Fruit fly (Drosophila melanogaster) whole organism, embryonic: ENCODE results near the gene Sas-6.

Experiments used
- Abd-B ChIP-seq: fragments of 200-800 bp; sonication (Bioruptor generic); optimal IDR thresholded peaks from 2 replicates; lab custom pipeline; 2018; ENCODE audit warnings: missing biosample characterization, mild to moderate bottlenecking, missing genetic modification characterization, moderate library complexity
- Atf6 ChIP-seq: fragments of 200-800 bp; sonication (Bioruptor generic); IDR thresholded peaks from 2 replicates; pipeline ENCODE4 v1.3.6; 2022; ENCODE audit warnings: missing biosample characterization, missing genetic modification characterization
- Bdp1 ChIP-seq: fragments of 200-800 bp; sonication (Bioruptor generic); optimal IDR thresholded peaks from 3 replicates; lab custom pipeline; 2016; ENCODE audit warnings: missing biosample characterization, missing genetic modification characterization
- Bgb ChIP-seq: fragments of 200-800 bp; sonication (Bioruptor generic); IDR thresholded peaks from 2 replicates; pipeline ENCODE4 v1.3.6; 2022; ENCODE audit warnings: missing biosample characterization, missing genetic modification characterization; ENCODE audit not compliant: partially characterized antibody
- C15 ChIP-seq: fragments of 200-800 bp; sonication (Bioruptor generic); IDR thresholded peaks from 3 replicates; pipeline ENCODE4 v1.3.6; 2022; ENCODE audit warnings: missing biosample characterization, missing genetic modification characterization
- CG11695 ChIP-seq: fragments of 200-800 bp; sonication (Bioruptor generic); IDR thresholded peaks from 3 replicates; pipeline ENCODE4 v1.3.6; 2022; ENCODE audit warnings: missing biosample characterization, missing genetic modification characterization
- CG1529 ChIP-seq: fragments of 200-800 bp; sonication (Bioruptor generic); optimal IDR thresholded peaks from 3 replicates; lab custom pipeline; 2018; ENCODE audit warnings: missing biosample characterization, missing genetic modification characterization
- CG1647 ChIP-seq: fragments of 200-800 bp; sonication (Bioruptor generic); optimal IDR thresholded peaks from 3 replicates; lab custom pipeline; 2016; ENCODE audit warnings: missing biosample characterization, missing genetic modification characterization
- CG2116 ChIP-seq: fragments of 200-800 bp; sonication (Bioruptor generic); optimal IDR thresholded peaks from 3 replicates; lab custom pipeline; 2018; ENCODE audit warnings: missing biosample characterization, mild to moderate bottlenecking, missing genetic modification characterization
- CG32767 ChIP-seq: fragments of 200-800 bp; sonication (Bioruptor generic); IDR thresholded peaks from 2 replicates; pipeline ENCODE4 v1.3.6; 2022; ENCODE audit warnings: missing biosample characterization, missing genetic modification characterization
- CG3847 ChIP-seq: fragments of 200-800 bp; sonication (Bioruptor generic); IDR thresholded peaks from 2 replicates; pipeline ENCODE4 v1.3.6; 2022; ENCODE audit warnings: missing biosample characterization, missing genetic modification characterization
- CG3995 ChIP-seq: fragments of 200-800 bp; sonication (Bioruptor generic); optimal IDR thresholded peaks from 3 replicates; lab custom pipeline; 2016; ENCODE audit warnings: missing biosample characterization, missing genetic modification characterization
- CG4328 ChIP-seq: fragments of 200-800 bp; sonication (Bioruptor generic); optimal IDR thresholded peaks from 3 replicates; lab custom pipeline; 2017; ENCODE audit warnings: missing biosample characterization, missing genetic modification reagents, missing genetic modification characterization
- CG4707 ChIP-seq: fragments of 200-800 bp; sonication (Bioruptor generic); optimal IDR thresholded peaks from 2 replicates; lab custom pipeline; 2018; ENCODE audit warnings: missing biosample characterization, mild to moderate bottlenecking, missing genetic modification characterization, moderate library complexity
- CG6175 ChIP-seq: fragments of 200-800 bp; sonication (Bioruptor generic); IDR thresholded peaks from 3 replicates; pipeline ENCODE4 v1.3.6; 2022; ENCODE audit warnings: missing biosample characterization, missing genetic modification characterization
- CG7963 ChIP-seq: fragments of 200-800 bp; sonication (Bioruptor generic); IDR thresholded peaks from 3 replicates; pipeline ENCODE4 v1.3.6; 2022; ENCODE audit warnings: missing biosample characterization, missing genetic modification characterization; ENCODE audit not compliant: partially characterized antibody
- CG9609 ChIP-seq: fragments of 200-800 bp; sonication (Bioruptor generic); optimal IDR thresholded peaks from 3 replicates; lab custom pipeline; 2016; ENCODE audit warnings: missing biosample characterization, missing genetic modification characterization
- Dbx ChIP-seq: fragments of 200-800 bp; sonication (Bioruptor generic); IDR thresholded peaks from 3 replicates; pipeline ENCODE4 v1.3.6; 2022; ENCODE audit warnings: missing biosample characterization, missing genetic modification characterization
- Gsc ChIP-seq: fragments of 200-800 bp; sonication (Bioruptor generic); IDR thresholded peaks from 2 replicates; pipeline ENCODE4 v1.3.6; 2022; ENCODE audit warnings: missing biosample characterization, missing genetic modification characterization
- H2.0 ChIP-seq: fragments of 200-800 bp; sonication (Bioruptor generic); IDR thresholded peaks from 2 replicates; pipeline ENCODE4 v1.3.6; 2022; ENCODE audit warnings: missing biosample characterization, missing genetic modification characterization
- Hsf ChIP-seq: fragments of 200-800 bp; sonication (Bioruptor generic); optimal IDR thresholded peaks from 3 replicates; lab custom pipeline; 2016; ENCODE audit warnings: missing biosample characterization, missing genetic modification characterization
- MBD-R2 ChIP-seq: fragments of 200-800 bp; sonication (Bioruptor generic); IDR thresholded peaks from 2 replicates; pipeline ENCODE4 v1.3.6; 2022; ENCODE audit warnings: missing biosample characterization, missing genetic modification characterization
- Max ChIP-seq: fragments of 200-800 bp; sonication (Bioruptor generic); optimal IDR thresholded peaks from 2 replicates; lab custom pipeline; 2016; ENCODE audit warnings: missing biosample characterization, mild to moderate bottlenecking, missing genetic modification characterization
- Mes4 ChIP-seq: fragments of 200-800 bp; sonication (Bioruptor generic); optimal IDR thresholded peaks from 2 replicates; lab custom pipeline; 2016; ENCODE audit warnings: missing biosample characterization, missing genetic modification characterization
- Mrtf ChIP-seq: fragments of 200-800 bp; sonication (Bioruptor generic); IDR thresholded peaks from 3 replicates; pipeline ENCODE4 v1.3.6; 2022; ENCODE audit warnings: missing biosample characterization, missing genetic modification characterization
- Nf-YA ChIP-seq: fragments of 200-800 bp; sonication (Bioruptor generic); IDR thresholded peaks from 2 replicates; pipeline ENCODE4 v1.3.6; 2022; ENCODE audit warnings: missing biosample characterization, missing genetic modification characterization
- Nf-YB ChIP-seq: fragments of 200-800 bp; sonication (Bioruptor generic); optimal IDR thresholded peaks from 3 replicates; lab custom pipeline; 2019; ENCODE audit warnings: missing biosample characterization, mild to moderate bottlenecking, missing genetic modification characterization, moderate library complexity
- Optix ChIP-seq: fragments of 200-800 bp; sonication (Bioruptor generic); IDR thresholded peaks from 3 replicates; pipeline ENCODE4 v1.3.6; 2022; ENCODE audit warnings: missing biosample characterization, missing genetic modification characterization
- PHDP ChIP-seq: fragments of 200-800 bp; sonication (Bioruptor generic); optimal IDR thresholded peaks from 3 replicates; lab custom pipeline; 2018; ENCODE audit warnings: missing biosample characterization, mild to moderate bottlenecking, missing genetic modification characterization, moderate library complexity
- Usf ChIP-seq: fragments of 200-800 bp; sonication (Bioruptor generic); optimal IDR thresholded peaks from 2 replicates; lab custom pipeline; 2017; ENCODE audit warnings: missing genotype, missing biosample characterization, missing genetic modification characterization
- ab ChIP-seq: fragments of 200-800 bp; sonication (Bioruptor generic); optimal IDR thresholded peaks from 2 replicates; lab custom pipeline; 2016; ENCODE audit warnings: missing biosample characterization, missing genetic modification characterization
- az2 ChIP-seq: fragments of 200-800 bp; sonication (Bioruptor generic); optimal IDR thresholded peaks from 3 replicates; lab custom pipeline; 2016; ENCODE audit warnings: missing biosample characterization, missing genetic modification characterization
- bsh ChIP-seq, 2 experiments: fragments of 200-800 bp; sonication (Bioruptor generic); optimal IDR thresholded peaks; 2 replicates each; lab custom pipeline; 2017 to 2018; ENCODE audit warnings: mild to moderate bottlenecking in 2 of 2, missing biosample characterization in 2 of 2, missing genetic modification characterization in 2 of 2, moderate library complexity in 1 of 2
- cato ChIP-seq: fragments of 200-800 bp; sonication (Bioruptor generic); optimal IDR thresholded peaks from 2 replicates; lab custom pipeline; 2016; ENCODE audit warnings: missing biosample characterization, missing genetic modification characterization, borderline replicate concordance
- chm ChIP-seq: fragments of 200-800 bp; sonication (Bioruptor generic); IDR thresholded peaks from 2 replicates; pipeline ENCODE4 v1.3.6; 2022; ENCODE audit warnings: missing biosample characterization, missing genetic modification characterization
- chn ChIP-seq: fragments of 200-800 bp; sonication (Bioruptor generic); optimal IDR thresholded peaks from 2 replicates; lab custom pipeline; 2016; ENCODE audit warnings: missing biosample characterization, missing genetic modification characterization
- da ChIP-seq: fragments of 200-800 bp; sonication (Bioruptor generic); optimal IDR thresholded peaks from 2 replicates; lab custom pipeline; 2016; ENCODE audit warnings: missing biosample characterization, missing genetic modification characterization
- dimm ChIP-seq: fragments of 200-800 bp; sonication (Bioruptor generic); IDR thresholded peaks from 2 replicates; pipeline ENCODE4 v1.3.6; 2022; ENCODE audit warnings: missing biosample characterization, missing genetic modification characterization
- fu2 ChIP-seq: fragments of 200-800 bp; sonication (Bioruptor generic); optimal IDR thresholded peaks from 2 replicates; lab custom pipeline; 2016; ENCODE audit warnings: missing biosample characterization, missing genetic modification characterization
- gcm ChIP-seq: fragments of 200-800 bp; sonication (Bioruptor generic); optimal IDR thresholded peaks from 2 replicates; lab custom pipeline; 2019; ENCODE audit warnings: missing biosample characterization, mild to moderate bottlenecking, missing genetic modification characterization, moderate library complexity
- gsb-n ChIP-seq: fragments of 200-800 bp; sonication (Bioruptor generic); optimal IDR thresholded peaks from 3 replicates; lab custom pipeline; 2018; ENCODE audit warnings: missing biosample characterization, mild to moderate bottlenecking, missing genetic modification characterization
- her ChIP-seq: fragments of 200-800 bp; sonication (Bioruptor generic); optimal IDR thresholded peaks from 2 replicates; lab custom pipeline; 2016; ENCODE audit warnings: missing biosample characterization, missing genetic modification characterization
- lbe ChIP-seq: fragments of 200-800 bp; sonication (Bioruptor generic); optimal IDR thresholded peaks from 2 replicates; lab custom pipeline; 2016; ENCODE audit warnings: missing biosample characterization, mild to moderate bottlenecking, missing genetic modification characterization
- oc ChIP-seq: fragments of 200-800 bp; sonication (Bioruptor generic); optimal IDR thresholded peaks from 2 replicates; lab custom pipeline; 2018; ENCODE audit warnings: missing biosample characterization, mild to moderate bottlenecking, missing genetic modification characterization, moderate library complexity
- pros ChIP-seq: fragments of 200-800 bp; sonication (Bioruptor generic); optimal IDR thresholded peaks from 3 replicates; lab custom pipeline; 2019; ENCODE audit warnings: missing biosample characterization, mild to moderate bottlenecking, missing genetic modification characterization, moderate library complexity
- pzg ChIP-seq: fragments of 200-800 bp; sonication (Bioruptor generic); optimal IDR thresholded peaks from 3 replicates; lab custom pipeline; 2018; ENCODE audit warnings: missing biosample characterization, mild to moderate bottlenecking, missing genetic modification characterization, moderate library complexity
- scrt ChIP-seq: fragments of 200-800 bp; sonication (Bioruptor generic); optimal IDR thresholded peaks from 2 replicates; lab custom pipeline; 2018; ENCODE audit warnings: missing biosample characterization, mild to moderate bottlenecking, missing genetic modification characterization, moderate library complexity
- tx ChIP-seq: fragments of 200-800 bp; sonication (Bioruptor generic); optimal IDR thresholded peaks from 2 replicates; lab custom pipeline; 2016; ENCODE audit warnings: missing biosample characterization, missing genetic modification characterization
- wor ChIP-seq: fragments of 200-800 bp; sonication (Bioruptor generic); IDR thresholded peaks from 2 replicates; pipeline ENCODE4 v1.3.6; 2022; ENCODE audit warnings: missing biosample characterization, missing genetic modification characterization
- zen ChIP-seq: fragments of 200-800 bp; sonication (Bioruptor generic); optimal IDR thresholded peaks from 3 replicates; lab custom pipeline; 2018; ENCODE audit warnings: missing biosample characterization, mild to moderate bottlenecking, missing genetic modification characterization, moderate library complexity

Sas-6 gene

DNA sequence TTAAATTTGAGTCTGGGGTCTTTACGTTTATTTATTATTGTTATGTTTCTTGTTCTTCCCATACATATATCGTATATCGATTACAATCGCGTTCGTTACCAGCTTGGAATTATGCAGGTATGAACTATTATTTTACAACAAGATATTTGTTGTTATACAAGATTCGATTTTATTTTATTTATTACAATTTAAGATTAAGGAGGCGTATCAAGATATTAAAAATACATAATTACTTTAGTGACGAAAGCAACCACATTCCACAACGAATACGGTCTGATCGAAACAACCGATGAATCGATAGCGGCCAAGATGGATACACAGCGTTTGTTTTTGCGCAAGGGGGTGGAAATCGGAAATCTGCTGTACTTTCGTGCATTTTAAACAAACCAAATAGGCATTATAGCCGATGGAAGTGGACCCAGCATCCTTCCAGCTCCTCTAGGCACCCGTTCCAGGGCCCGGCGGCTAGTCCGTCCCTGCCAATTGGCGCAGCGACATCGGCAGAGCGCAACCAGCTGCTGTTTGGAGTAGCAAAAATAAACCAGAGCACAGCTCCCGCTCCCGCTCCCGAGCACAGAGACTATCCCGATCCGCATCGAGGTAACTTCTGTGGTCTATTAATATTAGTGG is 2.6 kb downstream of the Sas-6 start, which contains the start of the genes CG15525 and CG11504 (continued):
- TF ChIP-seq gcm: peak; percentile 26
- TF ChIP-seq Abd-B (GFP tag; lab: Kevin White, UChicago): peak; percentile 86
- TF ChIP-seq pzg (GFP tag; lab: Kevin White, UChicago): peak; percentile 63
- peak; percentile 36 for TF ChIP-seq CG9609 (GFP tag; lab: Kevin White, UChicago)
- no peak for TF ChIP-seq scrt (GFP tag; lab: Kevin White, UChicago)
- TF ChIP-seq her (GFP tag; lab: Kevin White, UChicago): no peak
- TF ChIP-seq Hsf (GFP tag; lab: Kevin White, UChicago): peak; percentile 61
- no peak for TF ChIP-seq Usf
- TF ChIP-seq Bdp1: no peak
- TF ChIP-seq C15: no peak
- no peak for TF ChIP-seq Mes4
- TF ChIP-seq ab (GFP tag; lab: Kevin White, UChicago): no peak
- TF ChIP-seq CG32767 (GFP tag; lab: Robert Waterston, UW): peak; percentile 92
- peak; percentile 49 for TF ChIP-seq Max (GFP tag; lab: Kevin White, UChicago)
- TF ChIP-seq CG6175 (GFP tag; lab: Robert Waterston, UW): peak; percentile 32; the same call in 1 of the 3 replicates
- TF ChIP-seq Bgb (GFP tag; lab: Robert Waterston, UW): peak; percentile 91
- TF ChIP-seq CG1529 (GFP tag; lab: Kevin White, UChicago): no peak
- no peak for TF ChIP-seq lbe (GFP tag; lab: Kevin White, UChicago)
- no peak for TF ChIP-seq da (GFP tag; lab: Kevin White, UChicago)
- TF ChIP-seq tx: peak; percentile 56
- TF ChIP-seq CG2116 (GFP tag; lab: Kevin White, UChicago): peak; percentile 88
- peak; percentile 47 for TF ChIP-seq chn (GFP tag; lab: Kevin White, UChicago)
- no peak for TF ChIP-seq CG1647 (GFP tag; lab: Kevin White, UChicago)
- 0 out of 2 replicates have a peak, but pooled peaks have one; percentile 34 for TF ChIP-seq chm
- peak; percentile 43 for TF ChIP-seq CG3847 (GFP tag; lab: Robert Waterston, UW)
- no peak for TF ChIP-seq CG4707
- TF ChIP-seq MBD-R2 (GFP tag; lab: Robert Waterston, UW): peak; percentile 95
- TF ChIP-seq H2.0 (GFP tag; lab: Robert Waterston, UW): peak; percentile 21; the same call in 1 of the 2 replicates
- peak in 1 of 2 experiments; percentile 44 for TF ChIP-seq bsh (GFP tag; optimal IDR thresholded peaks at IDR 0.05; lab: Kevin White, UChicago)
- TF ChIP-seq PHDP (tag; lab: Kevin White, UChicago): no peak
- no peak for TF ChIP-seq oc (tag; lab: Kevin White, UChicago)
- TF ChIP-seq Optix (GFP tag; lab: Robert Waterston, UW): 0 out of 3 replicates have a peak, but pooled peaks have one; percentile 47
- no peak for TF ChIP-seq pros (GFP tag; lab: Kevin White, UChicago)
- peak; percentile 32 for TF ChIP-seq zen (tag; lab: Kevin White, UChicago)
- TF ChIP-seq CG4328: no peak
- TF ChIP-seq gsb-n (tag; lab: Kevin White, UChicago): no peak
- no peak for TF ChIP-seq dimm
- no peak for TF ChIP-seq Mrtf (GFP tag; lab: Robert Waterston, UW)
- TF ChIP-seq az2: peak; percentile 51
- peak; percentile 54; the same call in 2 of the 3 replicates for TF ChIP-seq CG7963
- TF ChIP-seq cato (GFP tag; lab: Kevin White, UChicago): no peak
- no peak for TF ChIP-seq Nf-YB (GFP tag; lab: Kevin White, UChicago)
- no peak for TF ChIP-seq CG11695 (GFP tag; lab: Robert Waterston, UW)
- peak; percentile 41 for TF ChIP-seq fu2 (GFP tag; lab: Kevin White, UChicago)
- TF ChIP-seq Dbx (GFP tag; lab: Robert Waterston, UW): peak; percentile 69; the same call in 2 of the 3 replicates
- TF ChIP-seq CG3995 (GFP tag; lab: Kevin White, UChicago): peak; percentile 10
- no peak for TF ChIP-seq Gsc (GFP tag; lab: Robert Waterston, UW)
- peak; percentile 63; the same call in 1 of the 2 replicates for TF ChIP-seq Atf6 (GFP tag; lab: Robert Waterston, UW)
- no peak for TF ChIP-seq wor (GFP tag; lab: Robert Waterston, UW)
- TF ChIP-seq Nf-YA: peak; percentile 43; the same call in 1 of the 2 replicates
